Worm (Caenorhabditis elegans) whole organism, L4 larva: Measurements from ENCODE around the gene mel-46.

Source experiments
- R02D3.7 ChIP-seq: fragments of 150-350 bp; sonication (generic microtip); optimal IDR thresholded peaks from 3 replicates; lab custom pipeline; 2014; ENCODE audit warnings: missing biosample characterization, missing genetic modification characterization
- ama-1 ChIP-seq: fragments of 150-350 bp; optimal IDR thresholded peaks from 2 replicates; lab custom pipeline; 2014; ENCODE audit warnings: inconsistent platforms, mixed read lengths
- dpl-1 ChIP-seq: fragments of 150-350 bp; optimal IDR thresholded peaks from 2 replicates; lab custom pipeline; 2014; ENCODE audit warnings: missing biosample characterization, missing genetic modification reagents, missing genetic modification characterization
- mdl-1 ChIP-seq, 2 experiments: fragments of 150-350 bp in 1 of 2; sonication (generic microtip) in 1 of 2; optimal IDR thresholded peaks; 2 replicates each; lab custom pipeline; 2014 to 2017; ENCODE audit warnings: missing biosample characterization in 2 of 2, missing genetic modification characterization in 2 of 2
- nhr-77 ChIP-seq: fragments of 150-350 bp; optimal IDR thresholded peaks from 2 replicates; lab custom pipeline; 2014; ENCODE audit warnings: missing biosample characterization, missing genetic modification characterization

- no peak for TF ChIP-seq nhr-77 (tag; lab: Kevin White, UChicago)
- TF ChIP-seq dpl-1 (GFP tag; lab: Kevin White, UChicago): no peak
- TF ChIP-seq R02D3.7 (tag; lab: Kevin White, UChicago): no peak
- TF ChIP-seq ama-1: no peak
- no peak for TF ChIP-seq mdl-1 (tag; optimal IDR thresholded peaks at IDR 0.05; lab: Kevin White, UChicago)
Observed at ce11 chrIV:16867223-16867622, 3.9 kb upstream of the mel-46 start, which contains the start of gene T06A10.107.
